Worm (Caenorhabditis elegans) whole organism, mixed stage, embryonic: ENCODE measurements around the gene dlat-1.

ENCODE experiments used
- blmp-1 ChIP-seq: fragments of 150-350 bp; optimal IDR thresholded peaks from 2 replicates; lab custom pipeline; 2014; ENCODE audit warnings: missing biosample characterization, missing genetic modification characterization
- elt-1 ChIP-seq: sonication (generic microtip); optimal IDR thresholded peaks from 2 replicates; lab custom pipeline; 2017; ENCODE audit warnings: missing genetic modification characterization, mild to moderate bottlenecking, missing compliant biosample characterization, antibody characterized with exemption, moderate library complexity, borderline replicate concordance; ENCODE audit not compliant: insufficient read depth
- elt-3 ChIP-seq: fragments of 150-350 bp; optimal IDR thresholded peaks from 2 replicates; lab custom pipeline; 2014; ENCODE audit warnings: missing biosample characterization, missing genetic modification characterization
- flh-1 ChIP-seq: fragments of 200-800 bp; sonication (Bioruptor generic); optimal IDR thresholded peaks from 2 replicates; lab custom pipeline; 2018; ENCODE audit warnings: mild to moderate bottlenecking, missing genetic modification characterization, moderate library complexity, missing compliant biosample characterization
- nhr-12 ChIP-seq: fragments of 150-350 bp; optimal IDR thresholded peaks from 2 replicates; lab custom pipeline; 2014; ENCODE audit warnings: missing biosample characterization, missing genetic modification characterization
- nhr-2 ChIP-seq: fragments of 150-350 bp; optimal IDR thresholded peaks from 2 replicates; lab custom pipeline; 2014; ENCODE audit warnings: missing biosample characterization, missing genetic modification characterization
- nhr-28 ChIP-seq: fragments of 150-350 bp; optimal IDR thresholded peaks from 2 replicates; lab custom pipeline; 2014; ENCODE audit warnings: missing biosample characterization, missing genetic modification characterization
- snpc-4 ChIP-seq: fragments of 150-350 bp; optimal IDR thresholded peaks from 2 replicates; lab custom pipeline; 2014; ENCODE audit warnings: missing biosample characterization, missing genetic modification characterization
- tbx-8 ChIP-seq: fragments of 200-800 bp; sonication (Bioruptor generic); optimal IDR thresholded peaks from 2 replicates; lab custom pipeline; 2018; ENCODE audit warnings: mild to moderate bottlenecking, missing genetic modification characterization, moderate library complexity, missing compliant biosample characterization
- unc-120 ChIP-seq: sonication (generic microtip); optimal IDR thresholded peaks from 2 replicates; lab custom pipeline; 2017; ENCODE audit warnings: missing genetic modification characterization, missing compliant biosample characterization; ENCODE audit not compliant: poor library complexity, severe bottlenecking
- unc-39 ChIP-seq: fragments of 150-350 bp; optimal IDR thresholded peaks from 2 replicates; lab custom pipeline; 2014; ENCODE audit warnings: missing biosample characterization, missing genetic modification characterization
- unc-62 ChIP-seq: fragments of 150-350 bp; optimal IDR thresholded peaks from 2 replicates; lab custom pipeline; 2014; ENCODE audit warnings: missing biosample characterization, missing genetic modification reagents, missing genetic modification characterization
- ztf-11 ChIP-seq: fragments of 150-350 bp; optimal IDR thresholded peaks from 2 replicates; lab custom pipeline; 2014; ENCODE audit warnings: missing biosample characterization, missing genetic modification characterization

DNA sequence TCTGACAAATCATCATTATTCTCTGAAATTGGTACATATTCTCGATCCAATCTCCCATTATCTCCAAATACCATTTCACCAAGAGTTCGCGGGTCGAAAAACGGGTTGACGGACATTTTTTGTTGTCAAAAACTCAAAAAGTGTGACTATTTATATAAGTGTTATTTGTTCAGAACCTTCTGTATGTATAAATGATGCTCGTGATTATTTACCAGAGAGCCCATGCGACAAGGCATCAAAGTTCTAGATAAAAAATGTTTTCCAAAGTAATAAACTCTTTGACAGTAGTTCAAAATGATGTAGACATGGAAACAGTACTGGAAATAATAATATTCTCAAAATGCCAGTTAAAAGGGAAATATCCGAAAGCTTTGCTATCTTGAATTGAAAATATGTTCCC, 15.6 kb upstream of the dlat-1 start:
- no peak for TF ChIP-seq nhr-28 (tag; lab: Kevin White, UChicago)
- no peak for TF ChIP-seq snpc-4 (tag; lab: Kevin White, UChicago)
- no peak for TF ChIP-seq nhr-2 (tag; lab: Kevin White, UChicago)
- no peak for TF ChIP-seq tbx-8 (GFP tag; lab: Kevin White, UChicago)
- TF ChIP-seq ztf-11 (tag; lab: Kevin White, UChicago): no peak
- TF ChIP-seq unc-62 (GFP tag; lab: Kevin White, UChicago): no peak
- TF ChIP-seq flh-1 (GFP tag; lab: Kevin White, UChicago): no peak
- TF ChIP-seq unc-120 (tag; lab: Kevin White, UChicago): no peak
- no peak for TF ChIP-seq unc-39 (tag; lab: Kevin White, UChicago)
- TF ChIP-seq nhr-12 (tag; lab: Kevin White, UChicago): no peak
- no peak for TF ChIP-seq elt-3 (tag; lab: Kevin White, UChicago)
- TF ChIP-seq elt-1 (tag; lab: Kevin White, UChicago): no peak
- no peak for TF ChIP-seq blmp-1 (tag; lab: Kevin White, UChicago)
